Worm (Caenorhabditis elegans) whole organism, mixed stage, embryonic: ENCODE measurements around the gene W05B10.6.

Source experiments
- blmp-1 ChIP-seq: fragments of 150-350 bp; optimal IDR thresholded peaks from 2 replicates; lab custom pipeline; 2014; ENCODE audit warnings: missing biosample characterization, missing genetic modification characterization
- elt-3 ChIP-seq: fragments of 150-350 bp; optimal IDR thresholded peaks from 2 replicates; lab custom pipeline; 2014; ENCODE audit warnings: missing biosample characterization, missing genetic modification characterization
- lin-32 ChIP-seq: fragments of 200-800 bp; sonication (Bioruptor generic); optimal IDR thresholded peaks from 2 replicates; lab custom pipeline; 2018; ENCODE audit warnings: mild to moderate bottlenecking, missing genetic modification characterization, missing compliant biosample characterization
- mls-2 ChIP-seq: sonication (generic microtip); optimal IDR thresholded peaks from 2 replicates; lab custom pipeline; 2016; ENCODE audit warnings: mild to moderate bottlenecking, missing genetic modification characterization, moderate library complexity, missing compliant biosample characterization
- nhr-12 ChIP-seq: fragments of 150-350 bp; optimal IDR thresholded peaks from 2 replicates; lab custom pipeline; 2014; ENCODE audit warnings: missing biosample characterization, missing genetic modification characterization
- nhr-2 ChIP-seq: fragments of 150-350 bp; optimal IDR thresholded peaks from 2 replicates; lab custom pipeline; 2014; ENCODE audit warnings: missing biosample characterization, missing genetic modification characterization
- pha-4 ChIP-seq: fragments of 150-350 bp; optimal IDR thresholded peaks from 2 replicates; lab custom pipeline; 2018; ENCODE audit warnings: missing biosample characterization, missing genetic modification reagents, missing genetic modification characterization
- tbx-8 ChIP-seq: fragments of 200-800 bp; sonication (Bioruptor generic); optimal IDR thresholded peaks from 2 replicates; lab custom pipeline; 2018; ENCODE audit warnings: mild to moderate bottlenecking, missing genetic modification characterization, moderate library complexity, missing compliant biosample characterization
- unc-39 ChIP-seq: fragments of 150-350 bp; optimal IDR thresholded peaks from 2 replicates; lab custom pipeline; 2014; ENCODE audit warnings: missing biosample characterization, missing genetic modification characterization
- unc-62 ChIP-seq: fragments of 150-350 bp; optimal IDR thresholded peaks from 2 replicates; lab custom pipeline; 2014; ENCODE audit warnings: missing biosample characterization, missing genetic modification reagents, missing genetic modification characterization

DNA sequence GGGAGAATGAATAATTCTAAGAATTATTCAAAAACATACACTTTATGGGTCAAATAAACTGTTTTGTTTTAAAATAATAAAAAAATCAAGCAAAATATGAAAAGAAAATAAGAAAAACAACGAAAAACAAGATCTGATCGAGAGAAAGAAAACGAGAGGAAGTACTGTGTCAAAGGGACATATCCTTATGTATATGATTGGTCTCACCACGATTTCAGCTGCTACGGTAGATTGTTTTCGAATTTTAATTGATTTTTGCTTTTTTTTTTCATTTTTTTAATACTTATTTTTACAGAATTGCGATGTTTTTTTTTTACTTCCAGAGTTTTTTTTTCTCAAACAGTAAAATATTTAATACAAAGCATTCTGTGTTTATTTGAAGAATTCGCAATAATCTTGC is 38.7 kb upstream of the W05B10.6 start:
- no peak for TF ChIP-seq tbx-8 (GFP tag; lab: Kevin White, UChicago)
- no peak for TF ChIP-seq unc-62 (GFP tag; lab: Kevin White, UChicago)
- TF ChIP-seq nhr-12 (tag; lab: Kevin White, UChicago) = no peak
- no peak for TF ChIP-seq nhr-2
- TF ChIP-seq elt-3 = no peak
- TF ChIP-seq blmp-1 = no peak
- no peak for TF ChIP-seq unc-39 (tag; lab: Kevin White, UChicago)
- TF ChIP-seq mls-2 = no peak
- no peak for TF ChIP-seq lin-32 (GFP tag; lab: Kevin White, UChicago)
- no peak for TF ChIP-seq pha-4 (tag; lab: Kevin White, UChicago)
